Fruit fly (Drosophila melanogaster): Measurements from ENCODE around the gene Gcna.

The Gcna gene

dm6 chrX:1900123-1900818 is 34.6 kb upstream of the Gcna start, which contains the start of gene arm (continued):
- TF ChIP-seq CG15336 (GFP tag; IDR thresholded peaks at IDR 0.05) (peak; percentile 20; the same call in 1 of the 2 replicates), CG10631 (GFP tag; optimal IDR thresholded peaks at IDR 0.05) (no peak), OdsH (GFP tag; optimal IDR thresholded peaks at IDR 0.05) (no peak), dac (GFP tag; optimal IDR thresholded peaks at IDR 0.05) (no peak), fd59A (GFP tag; optimal IDR thresholded peaks at IDR 0.05) (no peak), Hr4 (GFP tag; optimal IDR thresholded peaks at IDR 0.05) (no peak), Lpt (GFP tag; optimal IDR thresholded peaks at IDR 0.05) (no peak), CG6276 (GFP tag; optimal IDR thresholded peaks at IDR 0.05) (no peak)

DNA sequence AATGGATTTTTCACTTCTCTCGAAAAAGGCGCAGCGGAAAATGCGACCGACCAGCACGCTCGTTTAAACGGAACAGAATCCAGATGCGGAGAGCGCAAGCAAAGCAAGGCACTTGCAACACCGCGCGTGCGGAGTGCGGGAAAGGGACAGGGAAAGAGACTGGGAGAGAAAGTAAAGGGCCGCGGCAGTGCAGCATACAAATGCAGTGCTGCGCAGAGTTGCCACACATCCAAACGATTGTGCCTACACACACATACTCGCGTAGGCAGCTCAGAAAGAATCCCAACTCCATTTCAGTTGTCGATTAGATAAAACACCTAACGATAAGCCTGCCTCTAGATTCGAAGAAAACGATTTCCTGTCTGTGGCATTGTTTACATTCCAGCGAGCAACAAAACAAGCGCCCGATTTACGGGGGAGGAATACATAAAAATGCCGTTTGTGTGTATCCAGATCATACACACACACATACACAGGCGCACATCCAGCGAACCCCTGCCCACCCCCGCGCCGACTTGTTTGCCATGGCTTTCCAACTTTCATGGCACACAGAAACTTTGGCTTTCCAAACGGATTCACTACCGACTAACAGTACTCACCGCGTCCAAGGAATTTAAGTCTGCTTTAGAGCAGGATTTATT is 33.9 kb upstream of the Gcna start:
- TF ChIP-seq net (GFP tag; optimal IDR thresholded peaks at IDR 0.05) (peak; percentile 42), acj6 (GFP tag; optimal IDR thresholded peaks at IDR 0.05) (no peak), CG34406 (GFP tag; optimal IDR thresholded peaks at IDR 0.05) (no peak), Eip93F (GFP tag; optimal IDR thresholded peaks at IDR 0.05) (no peak), lz (GFP tag; optimal IDR thresholded peaks at IDR 0.05) (no peak), CG6792 (GFP tag; optimal IDR thresholded peaks at IDR 0.05) (no peak), CG6854 (GFP tag; optimal IDR thresholded peaks at IDR 0.05) (no peak), Eip78C (GFP tag) (peak; percentile 11), esn (GFP tag; optimal IDR thresholded peaks at IDR 0.05) (no peak), Met (GFP tag; optimal IDR thresholded peaks at IDR 0.05) (no peak), OdsH (GFP tag; optimal IDR thresholded peaks at IDR 0.05) (no peak), CG32006 (GFP tag; optimal IDR thresholded peaks at IDR 0.05) (no peak), achi (GFP tag; optimal IDR thresholded peaks at IDR 0.05) (no peak), Lpt (GFP tag; optimal IDR thresholded peaks at IDR 0.05) (peak; percentile 26), Sox14 (GFP tag; optimal IDR thresholded peaks at IDR 0.05) (peak; percentile 17), fkh (GFP tag; optimal IDR thresholded peaks at IDR 0.05) (peak; percentile 57), Sox15 (GFP tag; optimal IDR thresholded peaks at IDR 0.05) (no peak), ss (GFP tag; optimal IDR thresholded peaks at IDR 0.05) (peak in 1 of 2 experiments; percentile 46), CG31627 (GFP tag; optimal IDR thresholded peaks at IDR 0.05) (no peak), Smox (GFP tag; optimal IDR thresholded peaks at IDR 0.05) (no peak), fd59A (GFP tag; optimal IDR thresholded peaks at IDR 0.05) (no peak), dac (GFP tag; optimal IDR thresholded peaks at IDR 0.05) (no peak), topi (GFP tag; optimal IDR thresholded peaks at IDR 0.05) (no peak), dsx (GFP tag; optimal IDR thresholded peaks at IDR 0.05; ENCODE audit: poor library complexity, severe bottlenecking) (peak; percentile 17), CG16779 (tag; optimal IDR thresholded peaks at IDR 0.05) (no peak), CG3919 (GFP tag; optimal IDR thresholded peaks at IDR 0.05) (peak; percentile 51), svp (GFP tag) (no peak), Ets96B (tag; optimal IDR thresholded peaks at IDR 0.05) (no peak), vri (GFP tag; optimal IDR thresholded peaks at IDR 0.05) (no peak), CG7368 (GFP tag; optimal IDR thresholded peaks at IDR 0.05) (peak; percentile 19), CG8119 (GFP tag; IDR thresholded peaks at IDR 0.05) (no peak), CG6163 (GFP tag; IDR thresholded peaks at IDR 0.05) (0 out of 3 replicates have a peak, but pooled peaks have one; percentile 12), Blimp-1 (GFP tag; optimal IDR thresholded peaks at IDR 0.05) (peak; percentile 56), CG15336 (GFP tag; IDR thresholded peaks at IDR 0.05) (no peak; the same call in 1 of the 2 replicates), CG11902 (GFP tag; optimal IDR thresholded peaks at IDR 0.05) (no peak), CG1621 (tag; optimal IDR thresholded peaks at IDR 0.05) (no peak), pdm3 (GFP tag; optimal IDR thresholded peaks at IDR 0.05) (no peak), Gug (GFP tag; IDR thresholded peaks at IDR 0.05) (no peak), Eip75B (GFP tag; optimal IDR thresholded peaks at IDR 0.05) (no peak), Ets21C (GFP tag; optimal IDR thresholded peaks at IDR 0.05) (no peak), CG11294 (GFP tag; IDR thresholded peaks at IDR 0.05) (no peak), fd85E (GFP tag; optimal IDR thresholded peaks at IDR 0.05) (no peak)

Data from whole organism, prepupa.